Fruit fly (Drosophila melanogaster): ENCODE results near the gene RpL36A.

DNA sequence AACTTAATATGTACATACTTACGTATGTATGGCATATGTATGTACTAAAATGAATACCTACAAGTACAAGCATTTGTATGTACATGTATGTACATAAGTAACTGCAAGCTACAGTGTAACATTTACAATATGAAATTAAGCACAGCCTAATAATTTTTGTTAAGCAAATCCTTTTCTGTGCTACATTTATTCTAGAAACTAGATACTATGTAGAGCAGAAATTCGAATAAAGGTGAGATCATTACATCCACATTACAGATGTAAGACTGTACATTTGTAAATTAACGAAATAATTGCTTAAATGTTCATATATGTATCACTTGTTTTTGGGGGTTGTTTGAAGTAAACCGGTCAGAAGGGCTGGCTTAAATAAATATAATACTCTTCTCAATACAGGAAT is 50.8 kb downstream of the RpL36A start:
- TF ChIP-seq CG14965 (GFP tag; optimal IDR thresholded peaks at IDR 0.05; ENCODE audit: borderline replicate concordance) (no peak), CG31224 (GFP tag; IDR thresholded peaks at IDR 0.05) (no peak), CG2712 (tag; optimal IDR thresholded peaks at IDR 0.05) (no peak), CG14667 (GFP tag; IDR thresholded peaks at IDR 0.05) (no peak), sob (GFP tag; IDR thresholded peaks at IDR 0.05) (no peak), Hmr (GFP tag; optimal IDR thresholded peaks at IDR 0.05) (peak; percentile 16)
